Fruit fly (Drosophila melanogaster) whole organism, prepupa: ENCODE results near the gene CG45066.
A peak's percentile ranks its signal among the peaks of the same experiment; 100 is the strongest.

Experiments used
- CG32006 ChIP-seq: fragments of 200-800 bp; sonication (Bioruptor generic); optimal IDR thresholded peaks from 3 replicates; lab custom pipeline; 2017; ENCODE audit warnings: missing biosample characterization, mild to moderate bottlenecking, missing genetic modification characterization
- CG6163 ChIP-seq: fragments of 200-800 bp; sonication (Bioruptor generic); IDR thresholded peaks from 3 replicates; pipeline ENCODE4 v1.3.6; 2022; ENCODE audit warnings: missing biosample characterization, missing genetic modification characterization

- peak; percentile 50 for TF ChIP-seq CG32006 (GFP tag; lab: Kevin White, UChicago)
- peak; percentile 35; the same call in 1 of the 3 replicates for TF ChIP-seq CG6163 (GFP tag; lab: Robert Waterston, UW)
Observed at dm6 chr3L:3071675-3072583, 39.1 kb downstream of the CG45066 start.
